Fruit fly (Drosophila melanogaster): ENCODE results near the gene Or22a.

Gene Or22a

dm6 chr2L:1495160-1495559 lies 25.1 kb upstream of the Or22a start, which contains the start of gene CG31926:
TSS of gene CG31926 (plus strand) at chr2L:1495460.
- TF ChIP-seq zf30C (GFP tag; optimal IDR thresholded peaks at IDR 0.05) (no peak), CG31388 (GFP tag; optimal IDR thresholded peaks at IDR 0.05) (no peak), Doc2 (GFP tag; IDR thresholded peaks at IDR 0.05) (no peak), ro (GFP tag; IDR thresholded peaks at IDR 0.05) (no peak), Rx (GFP tag; IDR thresholded peaks at IDR 0.05) (no peak), CrebB (tag; optimal IDR thresholded peaks at IDR 0.05) (no peak), CG12071 (GFP tag; optimal IDR thresholded peaks at IDR 0.05) (no peak), CG17912 (GFP tag; optimal IDR thresholded peaks at IDR 0.05) (no peak), Bgb (GFP tag; IDR thresholded peaks at IDR 0.05; ENCODE audit: partially characterized antibody) (no peak), CG7963 (GFP tag; IDR thresholded peaks at IDR 0.05; ENCODE audit: partially characterized antibody) (no peak), Sin3A (optimal IDR thresholded peaks at IDR 0.05) (no peak)

- TF ChIP-seq pros (GFP tag; optimal IDR thresholded peaks at IDR 0.05) (no peak), esg (GFP tag; conservative IDR thresholded peaks at IDR 0.05) (no peak), CG13624 (GFP tag; optimal IDR thresholded peaks at IDR 0.05) (no peak), odd (GFP tag; optimal IDR thresholded peaks at IDR 0.05) (no peak), Blimp-1 (GFP tag; optimal IDR thresholded peaks at IDR 0.05) (no peak), Antp (GFP tag; optimal IDR thresholded peaks at IDR 0.05) (no peak), CG31441 (GFP tag; IDR thresholded peaks at IDR 0.05) (no peak), CG10321 (GFP tag; IDR thresholded peaks at IDR 0.05) (no peak), CG2889 (GFP tag; IDR thresholded peaks at IDR 0.05) (no peak), luna (GFP tag; optimal IDR thresholded peaks at IDR 0.05) (no peak), Sox102F (GFP tag; optimal IDR thresholded peaks at IDR 0.05) (no peak)
These were observed 23.3 kb upstream of the Or22a start, which contains the start of gene CG31661 for dm6 chr2L:1496943-1497342. TSS of gene CG31661 (plus strand) at chr2L:1497243.

- TF ChIP-seq CG11504 (tag; optimal IDR thresholded peaks at IDR 0.05) (peak; percentile 74), eyg (GFP tag; optimal IDR thresholded peaks at IDR 0.05) (no peak), Dfd (GFP tag; optimal IDR thresholded peaks at IDR 0.05) (peak in 1 of 2 experiments; percentile 74)
These were observed 21.2 kb upstream of the Or22a start for dm6 chr2L:1498966-1499554.

- no peak for TF ChIP-seq CG10979 (tag; optimal IDR thresholded peaks at IDR 0.05)
- no peak for TF ChIP-seq CG1832 (GFP tag; optimal IDR thresholded peaks at IDR 0.05)
- no peak for TF ChIP-seq CG32767 (GFP tag; IDR thresholded peaks at IDR 0.05)
- no peak for TF ChIP-seq chinmo (GFP tag; IDR thresholded peaks at IDR 0.05; ENCODE audit: partially characterized antibody)
- TF ChIP-seq slou (GFP tag; optimal IDR thresholded peaks at IDR 0.05) = no peak
- TF ChIP-seq slp2 (GFP tag; optimal IDR thresholded peaks at IDR 0.05) = no peak
- TF ChIP-seq dmrt99B (tag; optimal IDR thresholded peaks at IDR 0.05) = no peak
- TF ChIP-seq Opbp (GFP tag; IDR thresholded peaks at IDR 0.05; ENCODE audit: partially characterized antibody) = no peak
- TF ChIP-seq CG12236 (GFP tag; optimal IDR thresholded peaks at IDR 0.05) = no peak
- TF ChIP-seq stwl (tag; optimal IDR thresholded peaks at IDR 0.05) = peak; percentile 85
- TF ChIP-seq NfI (GFP tag; optimal IDR thresholded peaks at IDR 0.05) = no peak
- TF ChIP-seq HmgD (GFP tag; optimal IDR thresholded peaks at IDR 0.05) = no peak
- peak; percentile 10 for TF ChIP-seq Ets65A (GFP tag)
- TF ChIP-seq nom (GFP tag; optimal IDR thresholded peaks at IDR 0.05) = no peak
- no peak for TF ChIP-seq ERR (GFP tag; optimal IDR thresholded peaks at IDR 0.05)
These were observed 20.0 kb upstream of the Or22a start, which contains the start of gene CG18131 for dm6 chr2L:1500312-1500711. TSS of gene CG18131 (minus strand) at chr2L:1500608.
